Fruit fly (Drosophila melanogaster): Measurements from ENCODE around the gene regucalcin.

dm6 chrX:12056535-12056934 is 44.4 kb downstream of the regucalcin start, which contains the start of gene Uch-L5R:
- TF ChIP-seq Myc (optimal IDR thresholded peaks at IDR 0.05) (no peak), psq (optimal IDR thresholded peaks at IDR 0.05) (no peak), Sin3A (optimal IDR thresholded peaks at IDR 0.05) (no peak), insv (optimal IDR thresholded peaks at IDR 0.05) (no peak)
